Worm (Caenorhabditis elegans) whole organism, L2 larva: Measurements from ENCODE around the gene sri-57.
"Not testable (repeated sequence)": the region's sequence is repeated elsewhere in the genome, so short reads cannot be mapped to it uniquely, and the experiment has no call there.

Source experiments
- alr-1 ChIP-seq: fragments of 150-350 bp; optimal IDR thresholded peaks from 2 replicates; lab custom pipeline; 2014; ENCODE audit warnings: missing biosample characterization, missing genetic modification characterization
- aly-2 ChIP-seq: fragments of 150-350 bp; optimal IDR thresholded peaks from 2 replicates; lab custom pipeline; 2014; ENCODE audit warnings: missing biosample characterization, missing genetic modification characterization
- blmp-1 ChIP-seq: sonication (generic microtip); optimal IDR thresholded peaks from 2 replicates; lab custom pipeline; 2017; ENCODE audit warnings: missing genetic modification characterization, mild to moderate bottlenecking, missing compliant biosample characterization, antibody characterized with exemption, moderate library complexity; ENCODE audit not compliant: insufficient read depth
- fos-1 ChIP-seq: fragments of 150-350 bp; optimal IDR thresholded peaks from 2 replicates; lab custom pipeline; 2014; ENCODE audit warnings: missing biosample characterization, missing genetic modification characterization
- lin-39 ChIP-seq: fragments of 150-350 bp; optimal IDR thresholded peaks from 2 replicates; lab custom pipeline; 2014; ENCODE audit warnings: missing biosample characterization, missing genetic modification reagents, missing genetic modification characterization
- mab-5 ChIP-seq: fragments of 150-350 bp; optimal IDR thresholded peaks from 2 replicates; lab custom pipeline; 2014; ENCODE audit warnings: missing biosample characterization, missing genetic modification characterization
- mdl-1 ChIP-seq, 2 experiments: fragments of 150-350 bp in 1 of 2; sonication (generic microtip) in 1 of 2; optimal IDR thresholded peaks; 2 replicates each; lab custom pipeline; 2017; ENCODE audit warnings: missing biosample characterization in 2 of 2, missing genetic modification characterization in 2 of 2
- nhr-11 ChIP-seq: fragments of 150-350 bp; optimal IDR thresholded peaks from 2 replicates; lab custom pipeline; 2014; ENCODE audit warnings: missing biosample characterization, missing genetic modification characterization
- skn-1 ChIP-seq: sonication (generic microtip); optimal IDR thresholded peaks from 2 replicates; lab custom pipeline; 2017; ENCODE audit warnings: missing biosample characterization, missing genetic modification characterization
- ztf-11 ChIP-seq: sonication (generic microtip); optimal IDR thresholded peaks from 2 replicates; lab custom pipeline; 2017; ENCODE audit warnings: missing biosample characterization, missing genetic modification characterization

ce11 chrII:2672320-2672719 lies at the start of gene sri-57:
- not testable (repeated sequence) for TF ChIP-seq alr-1 (tag; lab: Kevin White, UChicago); mab-5 (tag; lab: Kevin White, UChicago); fos-1; blmp-1 (tag; lab: Kevin White, UChicago); nhr-11 (tag; lab: Kevin White, UChicago); mdl-1 (tag; optimal IDR thresholded peaks at IDR 0.05; lab: Kevin White, UChicago); lin-39 (tag; lab: Kevin White, UChicago); ztf-11 (tag; lab: Kevin White, UChicago); aly-2 (tag; lab: Kevin White, UChicago); skn-1
